Fruit fly (Drosophila melanogaster) whole organism, embryonic: ENCODE measurements around the gene Arp3.

Experiments used
- Antp ChIP-seq: fragments of 200-800 bp; sonication (Bioruptor generic); optimal IDR thresholded peaks from 3 replicates; lab custom pipeline; 2016; ENCODE audit warnings: missing biosample characterization, missing genetic modification characterization
- B-H2 ChIP-seq: fragments of 200-800 bp; sonication (Bioruptor generic); optimal IDR thresholded peaks from 2 replicates; lab custom pipeline; 2018; ENCODE audit warnings: missing biosample characterization, mild to moderate bottlenecking, missing genetic modification characterization
- CG10274 ChIP-seq: fragments of 200-800 bp; sonication (Bioruptor generic); optimal IDR thresholded peaks from 3 replicates; lab custom pipeline; 2017; ENCODE audit warnings: missing biosample characterization, mild to moderate bottlenecking, missing genetic modification characterization
- CG11093 ChIP-seq: fragments of 200-800 bp; sonication (Bioruptor generic); IDR thresholded peaks from 3 replicates; pipeline ENCODE4 v1.3.6; 2022; ENCODE audit warnings: missing biosample characterization, missing genetic modification characterization
- CG12219 ChIP-seq: fragments of 200-800 bp; sonication (Bioruptor generic); optimal IDR thresholded peaks from 3 replicates; lab custom pipeline; 2018; ENCODE audit warnings: missing biosample characterization, mild to moderate bottlenecking, missing genetic modification characterization
- CG14860 ChIP-seq: fragments of 200-800 bp; sonication (Bioruptor generic); IDR thresholded peaks from 3 replicates; pipeline ENCODE4 v1.3.6; 2022; ENCODE audit warnings: missing biosample characterization, missing genetic modification characterization; ENCODE audit not compliant: partially characterized antibody
- CG14965 ChIP-seq: fragments of 200-800 bp; sonication (Bioruptor generic); optimal IDR thresholded peaks from 2 replicates; lab custom pipeline; 2016; ENCODE audit warnings: missing biosample characterization, missing genetic modification characterization, borderline replicate concordance
- CG17361 ChIP-seq: fragments of 200-800 bp; sonication (Bioruptor generic); IDR thresholded peaks from 3 replicates; pipeline ENCODE4 v1.3.6; 2022; ENCODE audit warnings: missing biosample characterization, missing genetic modification characterization
- CG30403 ChIP-seq: fragments of 200-800 bp; sonication (Bioruptor generic); optimal IDR thresholded peaks from 3 replicates; lab custom pipeline; 2016; ENCODE audit warnings: missing biosample characterization, missing genetic modification characterization
- CG33557 ChIP-seq: fragments of 200-800 bp; sonication (Bioruptor generic); optimal IDR thresholded peaks from 2 replicates; lab custom pipeline; 2019; ENCODE audit warnings: missing biosample characterization, mild to moderate bottlenecking, missing genetic modification characterization, moderate library complexity
- CG3995 ChIP-seq: fragments of 200-800 bp; sonication (Bioruptor generic); optimal IDR thresholded peaks from 3 replicates; lab custom pipeline; 2016; ENCODE audit warnings: missing biosample characterization, missing genetic modification characterization
- CG43689 ChIP-seq: fragments of 200-800 bp; sonication (Bioruptor generic); IDR thresholded peaks from 2 replicates; pipeline ENCODE4 v1.3.6; 2022; ENCODE audit warnings: missing biosample characterization, missing genetic modification characterization
- CG4404 ChIP-seq: fragments of 200-800 bp; sonication (Bioruptor generic); IDR thresholded peaks from 2 replicates; pipeline ENCODE4 v1.3.6; 2022; ENCODE audit warnings: missing biosample characterization, missing genetic modification characterization
- CG4730 ChIP-seq: fragments of 200-800 bp; sonication (Bioruptor generic); IDR thresholded peaks from 2 replicates; pipeline ENCODE4 v1.3.6; 2022; ENCODE audit warnings: missing biosample characterization, missing genetic modification characterization
- CG4820 ChIP-seq: fragments of 200-800 bp; sonication (Bioruptor generic); optimal IDR thresholded peaks from 3 replicates; lab custom pipeline; 2016; ENCODE audit warnings: missing biosample characterization, missing genetic modification characterization
- CG8281 ChIP-seq: fragments of 200-800 bp; sonication (Bioruptor generic); optimal IDR thresholded peaks from 2 replicates; lab custom pipeline; 2018; ENCODE audit warnings: missing biosample characterization, mild to moderate bottlenecking, missing genetic modification characterization, moderate library complexity
- CG8290 ChIP-seq, 3 experiments: fragments of 200-800 bp; sonication (Bioruptor generic); optimal IDR thresholded peaks; 2 replicates each; lab custom pipeline; 2016 to 2019; ENCODE audit warnings: missing biosample characterization in 3 of 3, missing genetic modification characterization in 3 of 3, mild to moderate bottlenecking in 2 of 3, moderate library complexity in 1 of 3
- CG9727 ChIP-seq: fragments of 200-800 bp; sonication (Bioruptor generic); optimal IDR thresholded peaks from 3 replicates; lab custom pipeline; 2017; ENCODE audit warnings: missing biosample characterization, mild to moderate bottlenecking, missing genetic modification characterization
- CkIIα-i1 ChIP-seq: fragments of 200-800 bp; sonication (Bioruptor generic); IDR thresholded peaks from 2 replicates; pipeline ENCODE4 v1.3.6; 2022; ENCODE audit warnings: missing biosample characterization, missing genetic modification characterization
- Deaf1 ChIP-seq: fragments of 200-800 bp; optimal IDR thresholded peaks from 3 replicates; lab custom pipeline; 2019; ENCODE audit warnings: missing biosample characterization, mild to moderate bottlenecking, missing genetic modification characterization, moderate library complexity
- Eip74EF ChIP-seq, 2 experiments: fragments of 200-800 bp in 1 of 2; fragments of >200 bp in 1 of 2; sonication (Bioruptor generic) in 1 of 2; optimal IDR thresholded peaks; 2 replicates each; lab custom pipeline; 2017 to 2019; ENCODE audit warnings: missing biosample characterization in 2 of 2, missing genetic modification characterization in 2 of 2, mild to moderate bottlenecking in 1 of 2, moderate library complexity in 1 of 2
- GATAe ChIP-seq: fragments of 200-800 bp; sonication (Bioruptor generic); conservative IDR thresholded peaks from 2 replicates; pipeline ENCODE4 v1.3.6; 2022; ENCODE audit warnings: missing biosample characterization, missing genetic modification characterization
- HLH54F ChIP-seq: fragments of 200-800 bp; sonication (Bioruptor generic); optimal IDR thresholded peaks from 3 replicates; lab custom pipeline; 2016; ENCODE audit warnings: missing biosample characterization, missing genetic modification characterization
- HmgZ ChIP-seq: fragments of 200-800 bp; sonication (Bioruptor generic); optimal IDR thresholded peaks from 2 replicates; lab custom pipeline; 2018; ENCODE audit warnings: missing biosample characterization, mild to moderate bottlenecking, missing genetic modification characterization
- Hmr ChIP-seq: fragments of 200-800 bp; sonication (Bioruptor generic); optimal IDR thresholded peaks from 3 replicates; lab custom pipeline; 2017; ENCODE audit warnings: mild to moderate bottlenecking, missing biosample characterization, missing genetic modification reagents, missing genetic modification characterization
- Hmx ChIP-seq: fragments of 200-800 bp; sonication (Bioruptor generic); optimal IDR thresholded peaks from 2 replicates; lab custom pipeline; 2016; ENCODE audit warnings: missing biosample characterization, missing genetic modification characterization
- Hr51 ChIP-seq, 2 experiments: fragments of 200-800 bp; sonication (Bioruptor generic); optimal IDR thresholded peaks; 2 replicates in 1 of 2; 3 replicates in 1 of 2; lab custom pipeline; 2016 to 2018; ENCODE audit warnings: missing biosample characterization in 2 of 2, missing genetic modification characterization in 2 of 2, mild to moderate bottlenecking in 1 of 2, moderate library complexity in 1 of 2
- Med ChIP-seq: fragments of 200-800 bp; sonication (Bioruptor generic); peaks from one replicate; lab custom pipeline; 2016; ENCODE audit warnings: missing biosample characterization, missing genetic modification characterization, mild to moderate bottlenecking, inconsistent platforms, moderate library complexity
- PHDP ChIP-seq: fragments of 200-800 bp; sonication (Bioruptor generic); optimal IDR thresholded peaks from 3 replicates; lab custom pipeline; 2018; ENCODE audit warnings: missing biosample characterization, mild to moderate bottlenecking, missing genetic modification characterization, moderate library complexity
- Rx ChIP-seq: fragments of 200-800 bp; sonication (Bioruptor generic); IDR thresholded peaks from 2 replicates; pipeline ENCODE4 v1.3.6; 2022; ENCODE audit warnings: missing biosample characterization, missing genetic modification characterization
- Scr ChIP-seq: fragments of 200-800 bp; sonication (Bioruptor generic); IDR thresholded peaks from 2 replicates; pipeline ENCODE4 v1.3.6; 2022; ENCODE audit warnings: missing biosample characterization, missing genetic modification characterization; ENCODE audit not compliant: partially characterized antibody
- Tbp ChIP-seq: fragments of >200 bp; optimal IDR thresholded peaks from 2 replicates; lab custom pipeline; 2018; ENCODE audit warnings: missing biosample characterization, missing genetic modification characterization
- Xbp1 ChIP-seq: fragments of 200-800 bp; sonication (Bioruptor generic); optimal IDR thresholded peaks from 3 replicates; lab custom pipeline; 2016; ENCODE audit warnings: missing biosample characterization, mild to moderate bottlenecking, missing genetic modification characterization
- abd-A ChIP-seq: fragments of 200-800 bp; sonication (Bioruptor generic); optimal IDR thresholded peaks from 3 replicates; lab custom pipeline; 2019; ENCODE audit warnings: missing biosample characterization, mild to moderate bottlenecking, missing genetic modification characterization, moderate library complexity
- chinmo ChIP-seq: fragments of 200-800 bp; sonication (Bioruptor generic); IDR thresholded peaks from 4 replicates; pipeline ENCODE4 v1.3.6; 2022; ENCODE audit warnings: missing biosample characterization, missing genetic modification characterization; ENCODE audit not compliant: partially characterized antibody
- ci ChIP-seq: fragments of 200-800 bp; sonication (Bioruptor generic); IDR thresholded peaks from 3 replicates; pipeline ENCODE4 v1.3.6; 2022; ENCODE audit warnings: missing biosample characterization, missing genetic modification characterization
- crc ChIP-seq: fragments of 200-800 bp; sonication (Bioruptor generic); optimal IDR thresholded peaks from 2 replicates; lab custom pipeline; 2016; ENCODE audit warnings: missing biosample characterization, missing genetic modification characterization
- croc ChIP-seq: fragments of 200-800 bp; sonication (Bioruptor generic); conservative IDR thresholded peaks from 3 replicates; pipeline ENCODE4 v1.3.6; 2022; ENCODE audit warnings: missing biosample characterization, missing genetic modification characterization
- dmrt11E ChIP-seq: fragments of 200-800 bp; sonication (Bioruptor generic); optimal IDR thresholded peaks from 3 replicates; lab custom pipeline; 2018; ENCODE audit warnings: missing biosample characterization, mild to moderate bottlenecking, missing genetic modification characterization, moderate library complexity
- insv ChIP-seq, 2 experiments: fragments of 200-800 bp; sonication (Bioruptor generic); optimal IDR thresholded peaks; 3 replicates each; lab custom pipeline; 2016 to 2018; ENCODE audit warnings: missing biosample characterization in 2 of 2, missing genetic modification characterization in 2 of 2
- kay ChIP-seq: fragments of 200-800 bp; sonication (Bioruptor generic); optimal IDR thresholded peaks from 2 replicates; lab custom pipeline; 2016; ENCODE audit warnings: missing biosample characterization, missing genetic modification characterization
- lbe ChIP-seq: fragments of 200-800 bp; sonication (Bioruptor generic); optimal IDR thresholded peaks from 2 replicates; lab custom pipeline; 2016; ENCODE audit warnings: missing biosample characterization, mild to moderate bottlenecking, missing genetic modification characterization
- lilli ChIP-seq: fragments of 200-800 bp; sonication (Bioruptor generic); optimal IDR thresholded peaks from 3 replicates; lab custom pipeline; 2016; ENCODE audit warnings: missing biosample characterization, missing genetic modification characterization
- luna ChIP-seq: fragments of 200-800 bp; sonication (Bioruptor generic); optimal IDR thresholded peaks from 2 replicates; lab custom pipeline; 2016; ENCODE audit warnings: missing biosample characterization, missing genetic modification characterization
- schlank ChIP-seq: fragments of 200-800 bp; sonication (Bioruptor generic); optimal IDR thresholded peaks from 2 replicates; lab custom pipeline; 2018; ENCODE audit warnings: missing biosample characterization, mild to moderate bottlenecking, missing genetic modification characterization
- sd ChIP-seq: fragments of 200-800 bp; sonication (Bioruptor generic); optimal IDR thresholded peaks from 3 replicates; lab custom pipeline; 2018; ENCODE audit warnings: missing biosample characterization, mild to moderate bottlenecking, missing genetic modification characterization, moderate library complexity
- slbo ChIP-seq: fragments of 200-800 bp; sonication (Bioruptor generic); IDR thresholded peaks from 2 replicates; pipeline ENCODE4 v1.3.6; 2022; ENCODE audit warnings: missing biosample characterization, missing genetic modification characterization
- sug ChIP-seq: fragments of 200-800 bp; optimal IDR thresholded peaks from 2 replicates; lab custom pipeline; 2019; ENCODE audit warnings: missing biosample characterization, mild to moderate bottlenecking, missing genetic modification characterization, moderate library complexity
- twi ChIP-seq: fragments of 200-800 bp; optimal IDR thresholded peaks from 2 replicates; lab custom pipeline; 2019; ENCODE audit warnings: missing biosample characterization, mild to moderate bottlenecking, missing genetic modification characterization, moderate library complexity
- vnd ChIP-seq: fragments of 200-800 bp; sonication (Bioruptor generic); IDR thresholded peaks from 3 replicates; pipeline ENCODE4 v1.3.6; 2022; ENCODE audit warnings: missing biosample characterization, missing genetic modification characterization; ENCODE audit not compliant: partially characterized antibody
- vvl ChIP-seq: fragments of 200-800 bp; sonication (Bioruptor generic); IDR thresholded peaks from 2 replicates; pipeline ENCODE4 v1.3.6; 2022; ENCODE audit warnings: missing biosample characterization, missing genetic modification characterization
- wor ChIP-seq: fragments of 200-800 bp; sonication (Bioruptor generic); IDR thresholded peaks from 2 replicates; pipeline ENCODE4 v1.3.6; 2022; ENCODE audit warnings: missing biosample characterization, missing genetic modification characterization

The Arp3 gene

DNA sequence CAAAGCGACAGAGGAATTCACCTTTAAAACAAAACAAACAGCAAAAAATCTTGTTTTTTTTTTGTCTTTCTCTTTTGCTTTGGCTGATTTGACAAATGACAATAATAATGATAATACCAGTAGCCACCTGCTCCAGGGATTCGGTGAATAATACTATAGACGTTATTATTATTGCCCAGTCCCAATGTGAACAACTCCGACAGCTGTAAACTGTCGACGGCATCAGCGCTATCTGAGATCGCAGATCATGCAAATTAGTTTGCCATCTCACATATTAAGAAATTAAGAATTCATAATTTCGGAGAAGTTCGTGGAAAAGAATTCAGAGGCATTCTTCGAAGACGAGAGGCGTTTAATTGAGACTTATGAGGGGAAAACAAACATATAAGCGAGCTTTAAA is 29.5 kb downstream of the Arp3 start:
- TF ChIP-seq Deaf1 (tag; lab: Kevin White, UChicago): no peak
- no peak for TF ChIP-seq vnd (GFP tag; lab: Robert Waterston, UW)
- TF ChIP-seq CG8290 (GFP tag; optimal IDR thresholded peaks at IDR 0.05; lab: Kevin White, UChicago): no peak
- TF ChIP-seq CG8290 (tag; optimal IDR thresholded peaks at IDR 0.05; lab: Kevin White, UChicago): no peak
- TF ChIP-seq GATAe: no peak
- peak; percentile 24 for TF ChIP-seq abd-A
- TF ChIP-seq insv (GFP tag; optimal IDR thresholded peaks at IDR 0.05; lab: Kevin White, UChicago): no peak
- no peak for TF ChIP-seq HmgZ (tag; lab: Kevin White, UChicago)
- no peak for TF ChIP-seq CG4404 (GFP tag; lab: Robert Waterston, UW)
- TF ChIP-seq Hmx (GFP tag; lab: Kevin White, UChicago): no peak
- TF ChIP-seq sug (tag; lab: Kevin White, UChicago): no peak
- no peak for TF ChIP-seq Xbp1
- 0 out of 4 replicates have a peak, but pooled peaks have one; percentile 74 for TF ChIP-seq chinmo
- peak; percentile 41 for TF ChIP-seq Med
- TF ChIP-seq vvl (GFP tag; lab: Robert Waterston, UW): 0 out of 2 replicates have a peak, but pooled peaks have one; percentile 25
- no peak for TF ChIP-seq Rx
- no peak for TF ChIP-seq twi (tag; lab: Kevin White, UChicago)
- no peak for TF ChIP-seq CkIIα-i1 (GFP tag; lab: Robert Waterston, UW)
- no peak for TF ChIP-seq CG10274 (GFP tag; lab: Kevin White, UChicago)
- TF ChIP-seq HLH54F: no peak
- TF ChIP-seq B-H2 (GFP tag; lab: Kevin White, UChicago): no peak
- no peak for TF ChIP-seq luna (GFP tag; lab: Kevin White, UChicago)
- no peak for TF ChIP-seq lilli (GFP tag; lab: Kevin White, UChicago)
- TF ChIP-seq ci: no peak
- TF ChIP-seq sd: peak; percentile 69
- no peak for TF ChIP-seq Hr51 (GFP tag; optimal IDR thresholded peaks at IDR 0.05; lab: Kevin White, UChicago)
- TF ChIP-seq CG14965 (GFP tag; lab: Kevin White, UChicago): no peak
- no peak for TF ChIP-seq CG17361
- TF ChIP-seq CG30403 (GFP tag; lab: Kevin White, UChicago): no peak
- no peak for TF ChIP-seq CG4820 (GFP tag; lab: Kevin White, UChicago)
- no peak for TF ChIP-seq kay (GFP tag; lab: Kevin White, UChicago)
- TF ChIP-seq CG8281 (tag; lab: Kevin White, UChicago): no peak

DNA sequence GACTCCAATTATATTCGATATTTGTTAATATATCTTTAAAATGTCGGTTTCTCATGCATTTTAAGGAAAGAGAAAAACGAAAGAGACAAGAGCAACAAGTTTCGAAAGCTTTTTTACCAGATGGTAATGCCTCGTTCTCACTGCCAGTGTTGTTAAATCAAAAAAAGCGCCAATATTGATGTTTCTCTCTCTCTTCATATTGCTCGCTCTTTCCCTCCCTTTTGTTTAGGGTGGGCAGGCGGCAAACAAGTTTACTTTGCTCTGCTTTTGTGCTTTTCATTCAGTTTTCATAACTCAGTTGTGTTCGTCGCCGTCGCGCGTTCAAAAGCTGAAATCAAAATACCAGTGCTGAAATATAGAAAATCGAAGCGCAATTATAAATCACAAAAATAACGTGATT is 33.9 kb downstream of the Arp3 start:
- TF ChIP-seq Antp (GFP tag; lab: Kevin White, UChicago) (no peak), CG11093 (GFP tag; lab: Robert Waterston, UW) (no peak), CG33557 (GFP tag; lab: Kevin White, UChicago) (no peak), Eip74EF (GFP tag; optimal IDR thresholded peaks at IDR 0.05; lab: Kevin White, UChicago) (peak in 1 of 2 experiments; percentile 20), crc (GFP tag; lab: Kevin White, UChicago) (peak; percentile 2), schlank (tag; lab: Kevin White, UChicago) (peak; percentile 17), lbe (GFP tag; lab: Kevin White, UChicago) (peak; percentile 92), Tbp (no peak), CG3995 (peak; percentile 11), PHDP (tag; lab: Kevin White, UChicago) (peak; percentile 53), croc (GFP tag; lab: Robert Waterston, UW) (no peak), Hmr (GFP tag; lab: Kevin White, UChicago) (peak; percentile 69), vnd (GFP tag; lab: Robert Waterston, UW) (no peak), slbo (GFP tag; lab: Robert Waterston, UW) (no peak), CG9727 (GFP tag; lab: Kevin White, UChicago) (no peak), CG14860 (GFP tag; lab: Robert Waterston, UW) (no peak), CG12219 (peak; percentile 41), wor (GFP tag; lab: Robert Waterston, UW) (no peak), CG4730 (no peak), dmrt11E (tag; lab: Kevin White, UChicago) (no peak), Scr (GFP tag; lab: Robert Waterston, UW) (peak; percentile 47), CG43689 (GFP tag; lab: Robert Waterston, UW) (no peak)
